Worm (Caenorhabditis elegans) whole organism, mixed stage, embryonic: Measurements from ENCODE around the gene sru-16.
"Not testable (repeated sequence)": the region's sequence is repeated elsewhere in the genome, so short reads cannot be mapped to it uniquely, and the experiment has no call there.

ENCODE experiments used
- M03D4.4 ChIP-seq: sonication (generic microtip); optimal IDR thresholded peaks from 2 replicates; lab custom pipeline; 2017; ENCODE audit warnings: mild to moderate bottlenecking, missing genetic modification characterization, missing compliant biosample characterization
- blmp-1 ChIP-seq: fragments of 150-350 bp; optimal IDR thresholded peaks from 2 replicates; lab custom pipeline; 2014; ENCODE audit warnings: missing biosample characterization, missing genetic modification characterization
- ceh-39 ChIP-seq: fragments of 150-350 bp; optimal IDR thresholded peaks from 2 replicates; lab custom pipeline; 2014; ENCODE audit warnings: missing biosample characterization, missing genetic modification characterization
- ceh-43 ChIP-seq: fragments of 200-800 bp; sonication (Bioruptor generic); optimal IDR thresholded peaks from 2 replicates; lab custom pipeline; 2018; ENCODE audit warnings: mild to moderate bottlenecking, missing genetic modification characterization, moderate library complexity, missing compliant biosample characterization
- ceh-83 ChIP-seq: fragments of 200-800 bp; sonication (Bioruptor generic); optimal IDR thresholded peaks from 2 replicates; lab custom pipeline; 2018; ENCODE audit warnings: mild to moderate bottlenecking, missing genetic modification characterization, missing compliant biosample characterization
- ces-1 ChIP-seq: fragments of 150-350 bp; optimal IDR thresholded peaks from 2 replicates; lab custom pipeline; 2014; ENCODE audit warnings: missing biosample characterization, missing genetic modification reagents, missing genetic modification characterization
- cnd-1 ChIP-seq: fragments of 200-800 bp; sonication (Bioruptor generic); optimal IDR thresholded peaks from 2 replicates; lab custom pipeline; 2018; ENCODE audit warnings: mild to moderate bottlenecking, missing genetic modification characterization, missing compliant biosample characterization
- drap-1 ChIP-seq: fragments of 200-800 bp; sonication (Bioruptor generic); optimal IDR thresholded peaks from 3 replicates; lab custom pipeline; 2018; ENCODE audit warnings: mild to moderate bottlenecking, missing genetic modification characterization, missing compliant biosample characterization
- elt-1 ChIP-seq: sonication (generic microtip); optimal IDR thresholded peaks from 2 replicates; lab custom pipeline; 2017; ENCODE audit warnings: missing genetic modification characterization, mild to moderate bottlenecking, missing compliant biosample characterization, antibody characterized with exemption, moderate library complexity, borderline replicate concordance; ENCODE audit not compliant: insufficient read depth
- elt-3 ChIP-seq: fragments of 150-350 bp; optimal IDR thresholded peaks from 2 replicates; lab custom pipeline; 2014; ENCODE audit warnings: missing biosample characterization, missing genetic modification characterization
- flh-1 ChIP-seq: fragments of 200-800 bp; sonication (Bioruptor generic); optimal IDR thresholded peaks from 2 replicates; lab custom pipeline; 2018; ENCODE audit warnings: mild to moderate bottlenecking, missing genetic modification characterization, moderate library complexity, missing compliant biosample characterization
- hlh-1 ChIP-seq: fragments of 150-350 bp; optimal IDR thresholded peaks from 2 replicates; lab custom pipeline; 2014; ENCODE audit warnings: missing biosample characterization, missing genetic modification reagents, missing genetic modification characterization
- lin-13 ChIP-seq: fragments of 150-350 bp; optimal IDR thresholded peaks from 2 replicates; lab custom pipeline; 2014; ENCODE audit warnings: missing biosample characterization, missing genetic modification characterization
- lsy-2 ChIP-seq: fragments of 150-350 bp; optimal IDR thresholded peaks from 2 replicates; lab custom pipeline; 2014; ENCODE audit warnings: missing biosample characterization, missing genetic modification characterization
- mls-2 ChIP-seq: sonication (generic microtip); optimal IDR thresholded peaks from 2 replicates; lab custom pipeline; 2016; ENCODE audit warnings: mild to moderate bottlenecking, missing genetic modification characterization, moderate library complexity, missing compliant biosample characterization
- nhr-2 ChIP-seq: fragments of 150-350 bp; optimal IDR thresholded peaks from 2 replicates; lab custom pipeline; 2014; ENCODE audit warnings: missing biosample characterization, missing genetic modification characterization
- nhr-237 ChIP-seq: fragments of 150-350 bp; optimal IDR thresholded peaks from 2 replicates; lab custom pipeline; 2014; ENCODE audit warnings: missing biosample characterization, missing genetic modification characterization
- nhr-76 ChIP-seq: sonication (generic microtip); optimal IDR thresholded peaks from 2 replicates; lab custom pipeline; 2017; ENCODE audit warnings: missing biosample characterization, missing genetic modification characterization
- pha-4 ChIP-seq: fragments of 150-350 bp; optimal IDR thresholded peaks from 2 replicates; lab custom pipeline; 2018; ENCODE audit warnings: missing biosample characterization, missing genetic modification reagents, missing genetic modification characterization
- sem-2 ChIP-seq: fragments of 200-800 bp; sonication (Bioruptor generic); optimal IDR thresholded peaks from 2 replicates; lab custom pipeline; 2018; ENCODE audit warnings: mild to moderate bottlenecking, missing genetic modification characterization, missing compliant biosample characterization
- snpc-4 ChIP-seq: fragments of 150-350 bp; optimal IDR thresholded peaks from 2 replicates; lab custom pipeline; 2014; ENCODE audit warnings: missing biosample characterization, missing genetic modification characterization
- sptf-1 ChIP-seq: sonication (generic microtip); optimal IDR thresholded peaks from 2 replicates; lab custom pipeline; 2017; ENCODE audit warnings: mild to moderate bottlenecking, missing genetic modification characterization, moderate library complexity, missing compliant biosample characterization
- tbx-8 ChIP-seq: fragments of 200-800 bp; sonication (Bioruptor generic); optimal IDR thresholded peaks from 2 replicates; lab custom pipeline; 2018; ENCODE audit warnings: mild to moderate bottlenecking, missing genetic modification characterization, moderate library complexity, missing compliant biosample characterization
- unc-120 ChIP-seq: sonication (generic microtip); optimal IDR thresholded peaks from 2 replicates; lab custom pipeline; 2017; ENCODE audit warnings: missing genetic modification characterization, missing compliant biosample characterization; ENCODE audit not compliant: poor library complexity, severe bottlenecking
- unc-39 ChIP-seq: fragments of 150-350 bp; optimal IDR thresholded peaks from 2 replicates; lab custom pipeline; 2014; ENCODE audit warnings: missing biosample characterization, missing genetic modification characterization
- unc-62 ChIP-seq: fragments of 150-350 bp; optimal IDR thresholded peaks from 2 replicates; lab custom pipeline; 2014; ENCODE audit warnings: missing biosample characterization, missing genetic modification reagents, missing genetic modification characterization
- zip-8 ChIP-seq: fragments of 150-350 bp; optimal IDR thresholded peaks from 2 replicates; lab custom pipeline; 2014; ENCODE audit warnings: missing biosample characterization, missing genetic modification characterization
- ztf-11 ChIP-seq: fragments of 150-350 bp; optimal IDR thresholded peaks from 2 replicates; lab custom pipeline; 2014; ENCODE audit warnings: missing biosample characterization, missing genetic modification characterization

sru-16 gene

ce11 chrIV:13582909-13583308, 3.9 kb downstream of the sru-16 start, which contains the start of gene sru-12:
Gene sru-12, plus strand, starts transcription at chrIV:13583209.
- TF ChIP-seq M03D4.4, result no peak
- no peak for TF ChIP-seq ces-1 (GFP tag; lab: Kevin White, UChicago)
- TF ChIP-seq sem-2 (GFP tag; lab: Kevin White, UChicago), result no peak
- TF ChIP-seq flh-1 (GFP tag; lab: Kevin White, UChicago), result no peak
- TF ChIP-seq cnd-1 (tag; lab: Kevin White, UChicago), result no peak
- no peak for TF ChIP-seq nhr-2 (tag; lab: Kevin White, UChicago)
- TF ChIP-seq ceh-83, result no peak
- no peak for TF ChIP-seq snpc-4
- no peak for TF ChIP-seq elt-3
- no peak for TF ChIP-seq nhr-76
- no peak for TF ChIP-seq lsy-2 (tag; lab: Kevin White, UChicago)
- TF ChIP-seq ztf-11 (tag; lab: Kevin White, UChicago), result no peak
- no peak for TF ChIP-seq unc-62 (GFP tag; lab: Kevin White, UChicago)
- no peak for TF ChIP-seq tbx-8
- no peak for TF ChIP-seq unc-120 (tag; lab: Kevin White, UChicago)
- TF ChIP-seq sptf-1 (tag; lab: Kevin White, UChicago), result no peak
- no peak for TF ChIP-seq blmp-1 (tag; lab: Kevin White, UChicago)
- no peak for TF ChIP-seq zip-8 (tag; lab: Kevin White, UChicago)
- no peak for TF ChIP-seq nhr-237 (tag; lab: Kevin White, UChicago)

ce11 chrIV:13584646-13585045, 5.6 kb downstream of the sru-16 start, which contains the start of gene sru-11:
Gene sru-11, plus strand, starts transcription at chrIV:13584946.
- TF ChIP-seq pha-4, result no peak

- TF ChIP-seq zip-8 (tag; lab: Kevin White, UChicago), result no peak
- TF ChIP-seq elt-3, result no peak
- TF ChIP-seq unc-120 (tag; lab: Kevin White, UChicago), result no peak
- TF ChIP-seq lsy-2 (tag; lab: Kevin White, UChicago), result no peak
- TF ChIP-seq ceh-39 (tag; lab: Kevin White, UChicago), result no peak
- no peak for TF ChIP-seq unc-62 (GFP tag; lab: Kevin White, UChicago)
- TF ChIP-seq sem-2 (GFP tag; lab: Kevin White, UChicago), result no peak
- no peak for TF ChIP-seq lin-13 (tag; lab: Kevin White, UChicago)
- no peak for TF ChIP-seq pha-4
Observed at ce11 chrIV:13587175-13587574, 8.1 kb downstream of the sru-16 start, which contains the start of gene Y45F10B.12. Gene Y45F10B.12, plus strand, starts transcription at chrIV:13587475.

- not testable (repeated sequence) for TF ChIP-seq ceh-39 (tag; lab: Kevin White, UChicago); nhr-2 (tag; lab: Kevin White, UChicago); snpc-4
Observed at ce11 chrIV:13588544-13589043, 9.5 kb downstream of the sru-16 start, which contains the start of gene sru-9. Gene sru-9, plus strand, starts transcription at chrIV:13588993.

- no peak for TF ChIP-seq ceh-39 (tag; lab: Kevin White, UChicago)
- no peak for TF ChIP-seq zip-8 (tag; lab: Kevin White, UChicago)
- no peak for TF ChIP-seq drap-1 (GFP tag; lab: Kevin White, UChicago)
- no peak for TF ChIP-seq ztf-11 (tag; lab: Kevin White, UChicago)
- TF ChIP-seq blmp-1 (tag; lab: Kevin White, UChicago), result no peak
- TF ChIP-seq, all 35 proteins: peak for 0
Observed at ce11 chrIV:13591645-13592044, 12.6 kb downstream of the sru-16 start, which contains the start of gene tsp-5. Gene tsp-5, minus strand, starts transcription at chrIV:13591745.

- no peak for TF ChIP-seq elt-1 (tag; lab: Kevin White, UChicago)
- TF ChIP-seq nhr-76, result no peak
- no peak for TF ChIP-seq sem-2 (GFP tag; lab: Kevin White, UChicago)
- TF ChIP-seq cnd-1 (tag; lab: Kevin White, UChicago), result no peak
- no peak for TF ChIP-seq pha-4
- no peak for TF ChIP-seq mls-2 (tag; lab: Kevin White, UChicago)
- no peak for TF ChIP-seq ceh-83
- TF ChIP-seq ceh-43 (GFP tag; lab: Kevin White, UChicago), result no peak
- no peak for TF ChIP-seq hlh-1
- no peak for TF ChIP-seq drap-1 (GFP tag; lab: Kevin White, UChicago)
- no peak for TF ChIP-seq unc-120 (tag; lab: Kevin White, UChicago)
- no peak for TF ChIP-seq unc-39 (tag; lab: Kevin White, UChicago)
- no peak for TF ChIP-seq nhr-2 (tag; lab: Kevin White, UChicago)
- no peak for TF ChIP-seq tbx-8
- no peak for TF ChIP-seq zip-8 (tag; lab: Kevin White, UChicago)
Observed at ce11 chrIV:13593351-13593750, 14.3 kb downstream of the sru-16 start, which contains the start of gene Y45F10B.3. Gene Y45F10B.3, plus strand, starts transcription at chrIV:13593651.
